Fruit fly (Drosophila melanogaster): ENCODE results near the gene Cyp304a1.

Cyp304a1 gene

dm6 chr3R:12963491-12963890 is at the start of gene Cyp304a1:
Cyp304a1 (plus strand) TSS chr3R:12963791.
- TF ChIP-seq Sin3A (optimal IDR thresholded peaks at IDR 0.05) = no peak
- TF ChIP-seq insv (optimal IDR thresholded peaks at IDR 0.05) = no peak
- TF ChIP-seq Myc (optimal IDR thresholded peaks at IDR 0.05) = no peak
- TF ChIP-seq ttk (optimal IDR thresholded peaks at IDR 0.05) = no peak
- TF ChIP-seq h (optimal IDR thresholded peaks at IDR 0.05) = no peak
- TF ChIP-seq psq (optimal IDR thresholded peaks at IDR 0.05) = no peak

dm6 chr3R:12915811-12916210 is 47.8 kb upstream of the Cyp304a1 start, which contains the start of gene beat-Vb:
beat-Vb (plus strand) TSS chr3R:12916056.
- TF ChIP-seq psq (optimal IDR thresholded peaks at IDR 0.05) (no peak), Sin3A (optimal IDR thresholded peaks at IDR 0.05) (no peak), h (optimal IDR thresholded peaks at IDR 0.05) (no peak), insv (optimal IDR thresholded peaks at IDR 0.05) (no peak), Myc (optimal IDR thresholded peaks at IDR 0.05) (no peak), ttk (optimal IDR thresholded peaks at IDR 0.05) (no peak)

dm6 chr3R:12957388-12957787 is 6.2 kb upstream of the Cyp304a1 start:
- TF ChIP-seq h (optimal IDR thresholded peaks at IDR 0.05) = no peak
- no peak for TF ChIP-seq ttk (optimal IDR thresholded peaks at IDR 0.05)
- no peak for TF ChIP-seq psq (optimal IDR thresholded peaks at IDR 0.05)

DNA sequence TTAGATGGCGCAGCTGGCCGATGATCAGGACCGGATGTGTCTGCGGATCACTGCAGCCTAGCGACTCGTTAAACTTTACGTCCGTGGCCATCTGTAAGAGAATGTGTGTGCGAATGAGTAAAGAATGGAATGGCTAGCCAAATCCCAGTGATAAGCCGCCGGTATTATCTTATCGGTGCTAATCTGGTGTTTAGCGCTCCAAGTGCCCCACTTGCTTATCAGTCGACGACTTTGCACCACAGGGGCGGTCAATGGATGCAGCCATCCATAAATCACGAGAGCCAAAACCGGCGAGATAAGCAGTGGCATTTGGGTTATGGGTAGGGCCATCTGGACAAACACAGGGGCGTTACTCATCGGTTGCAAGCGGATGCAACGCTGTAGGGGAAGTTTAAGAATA is 3.4 kb upstream of the Cyp304a1 start:
- TF ChIP-seq Sin3A (optimal IDR thresholded peaks at IDR 0.05) (no peak), h (optimal IDR thresholded peaks at IDR 0.05) (no peak), Myc (optimal IDR thresholded peaks at IDR 0.05) (no peak), ttk (optimal IDR thresholded peaks at IDR 0.05) (no peak), psq (optimal IDR thresholded peaks at IDR 0.05) (no peak), insv (optimal IDR thresholded peaks at IDR 0.05) (no peak)

DNA sequence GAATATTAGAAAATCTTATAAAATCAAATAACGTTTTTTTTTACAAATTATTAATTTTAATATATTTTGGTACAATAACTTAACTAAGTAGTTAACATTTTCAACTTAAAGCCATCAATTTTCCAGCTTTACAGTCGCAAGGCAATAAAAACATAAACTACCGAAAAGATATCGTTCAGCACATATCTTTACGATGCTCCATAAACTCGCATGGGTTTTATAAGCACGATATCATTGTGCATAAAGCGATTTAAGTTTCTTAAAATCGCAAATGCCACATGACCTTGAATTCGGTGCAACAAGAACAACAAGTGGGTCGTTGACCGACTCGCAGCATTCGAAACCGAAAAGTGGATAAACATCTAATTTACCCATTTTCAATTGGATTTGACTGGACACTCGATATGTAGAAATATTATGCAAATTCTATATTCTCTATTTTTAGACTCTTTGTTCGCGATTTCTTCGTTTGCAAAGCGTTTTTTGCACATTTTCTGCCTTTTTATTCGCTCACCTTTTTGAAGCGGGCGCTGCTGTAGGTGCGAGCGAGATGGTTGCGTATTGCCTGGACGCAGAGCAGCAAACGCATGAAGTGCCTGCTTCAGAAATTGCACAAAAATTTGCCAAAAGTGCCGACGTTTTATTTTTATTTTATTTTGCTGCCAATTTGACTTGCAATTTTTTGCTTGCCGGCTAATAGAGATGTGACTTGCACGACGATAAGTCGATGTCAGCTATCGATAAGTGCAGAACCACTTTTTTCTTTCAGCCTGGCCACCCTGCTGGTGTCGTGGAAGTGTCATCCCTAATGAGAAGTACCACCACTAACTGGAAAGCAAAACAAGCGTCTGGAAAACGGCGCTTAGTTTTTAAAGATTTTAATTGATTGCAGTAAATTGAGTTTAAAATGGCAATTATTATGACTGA is 2.4 kb upstream of the Cyp304a1 start, which contains the start of gene Spc25:
Gene Spc25, plus strand, starts transcription at position 817 of the 927 bp plus-strand sequence.
- TF ChIP-seq insv (optimal IDR thresholded peaks at IDR 0.05) = no peak
- no peak for TF ChIP-seq Sin3A (optimal IDR thresholded peaks at IDR 0.05)

dm6 chr3R:12962612-12963011 is 979 bp upstream of the Cyp304a1 start:
- TF ChIP-seq psq (optimal IDR thresholded peaks at IDR 0.05) = no peak
- TF ChIP-seq h (optimal IDR thresholded peaks at IDR 0.05) = no peak
- TF ChIP-seq Myc (optimal IDR thresholded peaks at IDR 0.05) = no peak
- no peak for TF ChIP-seq insv (optimal IDR thresholded peaks at IDR 0.05)
- no peak for TF ChIP-seq ttk (optimal IDR thresholded peaks at IDR 0.05)
- no peak for TF ChIP-seq Sin3A (optimal IDR thresholded peaks at IDR 0.05)

dm6 chr3R:12964043-12964442 is 452 bp downstream of the Cyp304a1 start:
- TF ChIP-seq ttk (optimal IDR thresholded peaks at IDR 0.05) (no peak), h (optimal IDR thresholded peaks at IDR 0.05) (no peak), insv (optimal IDR thresholded peaks at IDR 0.05) (no peak), Myc (optimal IDR thresholded peaks at IDR 0.05) (no peak)

- TF ChIP-seq insv (optimal IDR thresholded peaks at IDR 0.05) (no peak), ttk (optimal IDR thresholded peaks at IDR 0.05) (no peak), psq (optimal IDR thresholded peaks at IDR 0.05) (no peak), Sin3A (optimal IDR thresholded peaks at IDR 0.05) (no peak), h (optimal IDR thresholded peaks at IDR 0.05) (no peak), Myc (optimal IDR thresholded peaks at IDR 0.05) (no peak)
Observed at dm6 chr3R:12967612-12968011, 4.0 kb downstream of the Cyp304a1 start, which contains the start of the genes CG14384 and grsm. CG14384 (minus strand) TSS chr3R:12967712. grsm (minus strand) TSS chr3R:12967712.

DNA sequence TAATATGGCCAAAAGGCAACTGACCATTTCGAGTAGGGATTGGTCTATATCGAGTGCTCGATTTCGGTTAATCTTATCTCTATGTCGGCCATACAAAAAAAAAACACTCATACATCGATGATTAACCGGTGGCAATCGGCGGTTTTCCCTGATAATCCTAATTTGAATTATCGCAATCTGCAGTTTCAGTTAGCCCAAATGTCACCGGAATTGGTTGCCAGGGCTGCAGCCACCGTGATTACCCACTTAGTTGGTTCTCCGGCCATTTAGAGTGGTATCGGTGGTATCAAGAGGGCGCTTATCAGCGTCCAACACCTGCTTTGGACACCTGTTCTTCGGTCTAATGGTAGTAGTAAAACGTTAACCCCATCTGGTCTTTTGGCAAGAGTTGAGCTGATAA is 8.5 kb downstream of the Cyp304a1 start:
- TF ChIP-seq insv (optimal IDR thresholded peaks at IDR 0.05) = no peak
- TF ChIP-seq Myc (optimal IDR thresholded peaks at IDR 0.05) = no peak
- TF ChIP-seq psq (optimal IDR thresholded peaks at IDR 0.05) = no peak
- no peak for TF ChIP-seq Sin3A (optimal IDR thresholded peaks at IDR 0.05)
- TF ChIP-seq h (optimal IDR thresholded peaks at IDR 0.05) = no peak
- TF ChIP-seq ttk (optimal IDR thresholded peaks at IDR 0.05) = no peak

- TF ChIP-seq Sin3A (optimal IDR thresholded peaks at IDR 0.05) (no peak), h (optimal IDR thresholded peaks at IDR 0.05) (no peak), insv (optimal IDR thresholded peaks at IDR 0.05) (no peak), ttk (optimal IDR thresholded peaks at IDR 0.05) (no peak), psq (optimal IDR thresholded peaks at IDR 0.05) (no peak), Myc (optimal IDR thresholded peaks at IDR 0.05) (no peak)
Observed at dm6 chr3R:12974447-12974846, 10.9 kb downstream of the Cyp304a1 start.

DNA sequence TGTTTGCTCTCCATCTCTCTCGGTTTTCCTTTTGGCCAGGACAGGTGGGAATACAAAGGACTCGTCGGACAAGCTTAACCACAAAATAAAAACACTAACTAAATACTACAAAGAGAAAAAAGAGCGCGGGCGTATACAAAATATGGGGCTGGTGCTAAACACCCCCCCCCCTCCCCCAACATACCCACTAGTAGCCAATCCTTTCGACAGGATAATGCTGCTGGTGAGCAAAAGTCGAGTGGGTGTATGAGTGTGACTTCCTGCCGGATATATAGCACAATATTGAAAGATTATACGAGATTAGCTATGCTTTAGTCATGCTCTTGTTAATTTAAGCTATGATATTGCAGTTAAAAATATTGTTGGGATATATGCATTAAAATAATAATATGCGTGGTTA is 11.6 kb downstream of the Cyp304a1 start:
- TF ChIP-seq Myc (optimal IDR thresholded peaks at IDR 0.05) = no peak
- no peak for TF ChIP-seq insv (optimal IDR thresholded peaks at IDR 0.05)
- no peak for TF ChIP-seq psq (optimal IDR thresholded peaks at IDR 0.05)
- TF ChIP-seq Sin3A (optimal IDR thresholded peaks at IDR 0.05) = no peak
- TF ChIP-seq ttk (optimal IDR thresholded peaks at IDR 0.05) = no peak
- no peak for TF ChIP-seq h (optimal IDR thresholded peaks at IDR 0.05)

dm6 chr3R:12977371-12978050 is 13.9 kb downstream of the Cyp304a1 start, which contains the start of the genes CG7381 and CG7091:
CG7381 (minus strand) TSS chr3R:12977471.
CG7091 (plus strand) TSS chr3R:12978000.
- no peak for TF ChIP-seq psq (optimal IDR thresholded peaks at IDR 0.05)
